Fruit fly (Drosophila melanogaster): ENCODE results near the gene Gbs-76A.

Gbs-76A gene

DNA sequence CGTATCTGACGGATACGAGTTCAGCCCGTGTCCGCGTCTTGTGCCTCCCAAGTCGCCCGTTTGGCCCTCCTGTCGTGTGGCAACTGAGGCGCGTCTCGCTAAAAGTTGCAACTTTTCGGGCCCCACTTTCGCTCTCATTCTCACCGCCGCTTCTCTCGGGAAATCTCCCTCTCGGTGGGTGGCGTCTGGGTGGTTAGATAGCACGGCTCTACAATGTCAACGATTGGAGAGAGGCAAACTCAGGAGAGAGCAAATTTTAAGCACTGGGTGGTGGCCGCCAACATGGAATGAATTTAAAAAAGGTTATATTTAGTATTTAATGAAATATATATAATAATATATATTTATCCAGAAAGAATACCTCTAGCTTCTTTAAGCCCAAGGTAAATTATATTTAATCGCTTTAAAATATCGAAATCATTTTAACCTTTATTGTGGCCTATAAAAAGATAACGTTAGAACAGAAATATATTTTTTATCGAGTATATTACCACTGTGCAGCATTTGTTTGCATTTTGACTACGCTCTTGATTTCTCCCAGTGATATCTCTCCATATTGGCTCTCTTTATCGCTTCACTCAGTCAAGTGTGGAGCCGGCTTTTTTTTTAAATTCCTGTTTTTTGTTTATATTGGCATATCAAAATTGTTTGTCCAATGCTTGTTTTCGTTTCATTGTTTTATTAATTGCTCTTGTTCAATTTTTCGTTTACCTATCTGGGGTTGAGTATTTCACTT is at the start of gene Gbs-76A:
TSS of gene Gbs-76A (minus strand) at position 327 of the 736 bp plus-strand sequence.
- peak; percentile 17 for TF ChIP-seq ey (GFP tag; optimal IDR thresholded peaks at IDR 0.05)
- TF ChIP-seq Vsx2 (GFP tag; optimal IDR thresholded peaks at IDR 0.05; ENCODE audit: partially characterized antibody) = no peak
- TF ChIP-seq woc (GFP tag; optimal IDR thresholded peaks at IDR 0.05) = peak; percentile 65
- TF ChIP-seq CG9705 (GFP tag; optimal IDR thresholded peaks at IDR 0.05) = peak; percentile 53
- peak in 1 of 2 experiments; percentile 77 for TF ChIP-seq foxo (GFP tag; optimal IDR thresholded peaks at IDR 0.05)
- no peak for TF ChIP-seq lola (GFP tag; optimal IDR thresholded peaks at IDR 0.05)
- peak; percentile 72 for TF ChIP-seq brk (GFP tag; optimal IDR thresholded peaks at IDR 0.05)
- TF ChIP-seq Hr83 (GFP tag; optimal IDR thresholded peaks at IDR 0.05; ENCODE audit: poor library complexity, severe bottlenecking) = no peak
- no peak for TF ChIP-seq pan (optimal IDR thresholded peaks at IDR 0.05)
- no peak for TF ChIP-seq Mio (GFP tag; optimal IDR thresholded peaks at IDR 0.05)
- TF ChIP-seq HLH106 (tag; optimal IDR thresholded peaks at IDR 0.05) = peak; percentile 90
- no peak for TF ChIP-seq Dfd (GFP tag; optimal IDR thresholded peaks at IDR 0.05)
- TF ChIP-seq fru (GFP tag; optimal IDR thresholded peaks at IDR 0.05) = peak; percentile 63
- TF ChIP-seq jim (GFP tag; optimal IDR thresholded peaks at IDR 0.05) = no peak
- peak; percentile 77 for TF ChIP-seq rgr (GFP tag; optimal IDR thresholded peaks at IDR 0.05)
- TF ChIP-seq Rel (GFP tag; optimal IDR thresholded peaks at IDR 0.05) = no peak
- peak; percentile 47 for TF ChIP-seq Rel (tag; optimal IDR thresholded peaks at IDR 0.05)
- peak; percentile 80 for TF ChIP-seq Dif (GFP tag; optimal IDR thresholded peaks at IDR 0.05; ENCODE audit: partially characterized antibody)
- TF ChIP-seq Hnf4 (GFP tag; optimal IDR thresholded peaks at IDR 0.05) = peak; percentile 71
- peak; percentile 45 for TF ChIP-seq Jra (GFP tag; optimal IDR thresholded peaks at IDR 0.05)
- TF ChIP-seq Sp1 (GFP tag; optimal IDR thresholded peaks at IDR 0.05) = peak; percentile 93
- TF ChIP-seq psq (GFP tag; optimal IDR thresholded peaks at IDR 0.05) = peak; percentile 78
- TF ChIP-seq br (GFP tag; optimal IDR thresholded peaks at IDR 0.05) = peak; percentile 21
- no peak for TF ChIP-seq sv (GFP tag; optimal IDR thresholded peaks at IDR 0.05)
- TF ChIP-seq h (GFP tag; optimal IDR thresholded peaks at IDR 0.05) = peak; percentile 65
- TF ChIP-seq OdsH (GFP tag; optimal IDR thresholded peaks at IDR 0.05) = peak; percentile 78
- TF ChIP-seq Myc (optimal IDR thresholded peaks at IDR 0.05) = no peak
- TF ChIP-seq Abd-B (GFP tag; optimal IDR thresholded peaks at IDR 0.05) = no peak
- TF ChIP-seq usp (GFP tag; optimal IDR thresholded peaks at IDR 0.05) = no peak
- TF ChIP-seq Hr78 (GFP tag; optimal IDR thresholded peaks at IDR 0.05) = no peak
- TF ChIP-seq dmrt93B (GFP tag; optimal IDR thresholded peaks at IDR 0.05) = peak; percentile 66
- TF ChIP-seq sage (GFP tag; optimal IDR thresholded peaks at IDR 0.05) = peak; percentile 31
- TF ChIP-seq GATAd (GFP tag; optimal IDR thresholded peaks at IDR 0.05) = no peak
- TF ChIP-seq dsf (GFP tag; optimal IDR thresholded peaks at IDR 0.05; ENCODE audit: borderline replicate concordance) = no peak
- peak; percentile 66 to 68 for TF ChIP-seq dl (GFP tag; optimal IDR thresholded peaks at IDR 0.05; ENCODE audit: insufficient read depth in 1 of 2, partially characterized antibody in 2 of 2)
- TF ChIP-seq CrebA (GFP tag; optimal IDR thresholded peaks at IDR 0.05; ENCODE audit: borderline replicate concordance) = no peak
- TF ChIP-seq tai (GFP tag; optimal IDR thresholded peaks at IDR 0.05) = peak; percentile 57
- TF ChIP-seq CG32264 (GFP tag; optimal IDR thresholded peaks at IDR 0.05) = peak; percentile 37
- TF ChIP-seq N (GFP tag; optimal IDR thresholded peaks at IDR 0.05) = no peak

DNA sequence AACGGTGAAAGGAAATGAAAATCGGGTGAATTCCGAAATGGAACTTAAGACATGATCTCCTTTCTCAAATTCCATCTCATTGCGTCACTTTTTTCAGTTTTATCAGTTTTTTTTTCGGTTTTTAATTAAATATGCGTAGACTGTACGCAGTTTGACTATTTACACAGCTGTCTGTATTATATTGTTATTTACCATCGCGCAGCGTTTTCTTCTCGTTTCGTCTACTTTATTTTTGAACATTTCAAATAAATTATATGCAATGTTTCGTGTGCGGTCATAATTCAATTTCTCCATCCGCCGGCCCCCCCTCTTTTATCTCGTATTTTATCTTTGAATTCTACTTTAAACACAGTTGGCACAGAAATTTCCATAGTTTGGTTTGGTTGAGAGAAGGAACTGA is 48.0 kb upstream of the Gbs-76A start:
- TF ChIP-seq rgr (GFP tag; optimal IDR thresholded peaks at IDR 0.05) = peak; percentile 35
- no peak for TF ChIP-seq dl (GFP tag; optimal IDR thresholded peaks at IDR 0.05; ENCODE audit: insufficient read depth in 1 of 2, partially characterized antibody in 2 of 2)
- TF ChIP-seq brk (GFP tag; optimal IDR thresholded peaks at IDR 0.05) = no peak
- no peak for TF ChIP-seq Myc (optimal IDR thresholded peaks at IDR 0.05)
